Fruit fly (Drosophila melanogaster) whole organism, pupa: ENCODE measurements around the gene CG31948.

Experiments used
- CG10348 ChIP-seq: fragments of 200-800 bp; sonication (Bioruptor generic); IDR thresholded peaks from 2 replicates; pipeline ENCODE4 v1.3.6; 2022; ENCODE audit warnings: missing biosample characterization, missing genetic modification characterization
- CG12605 ChIP-seq: fragments of 200-800 bp; sonication (Bioruptor generic); IDR thresholded peaks from 2 replicates; pipeline ENCODE4 v1.3.6; 2022; ENCODE audit warnings: missing biosample characterization, missing genetic modification characterization
- CG13204 ChIP-seq: fragments of 200-800 bp; sonication (Bioruptor generic); optimal IDR thresholded peaks from 2 replicates; lab custom pipeline; 2018; ENCODE audit warnings: missing biosample characterization, mild to moderate bottlenecking, missing genetic modification characterization, moderate library complexity
- CG14655 ChIP-seq: fragments of 200-800 bp; sonication (Bioruptor generic); optimal IDR thresholded peaks from 3 replicates; lab custom pipeline; 2017; ENCODE audit warnings: mild to moderate bottlenecking, missing biosample characterization, missing genetic modification reagents, missing genetic modification characterization
- CG15710 ChIP-seq: fragments of 200-800 bp; sonication (Bioruptor generic); optimal IDR thresholded peaks from 2 replicates; lab custom pipeline; 2018; ENCODE audit warnings: missing biosample characterization, mild to moderate bottlenecking, missing genetic modification characterization, moderate library complexity
- CG17806 ChIP-seq: fragments of 200-800 bp; sonication (Bioruptor generic); optimal IDR thresholded peaks from 2 replicates; lab custom pipeline; 2018; ENCODE audit warnings: missing biosample characterization, mild to moderate bottlenecking, missing genetic modification characterization, moderate library complexity
- CG32121 ChIP-seq: fragments of 200-800 bp; sonication (Bioruptor generic); IDR thresholded peaks from 2 replicates; pipeline ENCODE4 v1.3.6; 2022; ENCODE audit warnings: missing biosample characterization, missing genetic modification characterization
- CG34367 ChIP-seq: fragments of 200-800 bp; sonication (Bioruptor generic); optimal IDR thresholded peaks from 2 replicates; lab custom pipeline; 2018; ENCODE audit warnings: missing biosample characterization, mild to moderate bottlenecking, missing genetic modification characterization
- CG4496 ChIP-seq: fragments of 200-800 bp; sonication (Bioruptor generic); IDR thresholded peaks from 3 replicates; pipeline ENCODE4 v1.3.6; 2022; ENCODE audit warnings: missing biosample characterization, missing genetic modification characterization
- CG8159 ChIP-seq: fragments of 200-800 bp; sonication (Bioruptor generic); optimal IDR thresholded peaks from 3 replicates; lab custom pipeline; 2018; ENCODE audit warnings: missing biosample characterization, mild to moderate bottlenecking, missing genetic modification characterization, moderate library complexity
- CG8301 ChIP-seq: fragments of 200-800 bp; sonication (Bioruptor generic); optimal IDR thresholded peaks from 2 replicates; lab custom pipeline; 2018; ENCODE audit warnings: missing biosample characterization, mild to moderate bottlenecking, missing genetic modification characterization
- CG9948 ChIP-seq: fragments of 200-800 bp; sonication (Bioruptor generic); optimal IDR thresholded peaks from 2 replicates; lab custom pipeline; 2018; ENCODE audit warnings: missing biosample characterization, mild to moderate bottlenecking, missing genetic modification characterization, moderate library complexity
- D1 ChIP-seq: fragments of 200-800 bp; sonication (Bioruptor generic); optimal IDR thresholded peaks from 2 replicates; lab custom pipeline; 2018; ENCODE audit warnings: missing biosample characterization, mild to moderate bottlenecking, missing genetic modification characterization, moderate library complexity
- EcR ChIP-seq: fragments of 200-800 bp; sonication (Bioruptor generic); optimal IDR thresholded peaks from 3 replicates; lab custom pipeline; 2019; ENCODE audit warnings: missing biosample characterization, missing genetic modification characterization, mild to moderate bottlenecking, moderate library complexity, missing genetic modification reagents
- Ets98B ChIP-seq: fragments of 200-800 bp; sonication (Bioruptor generic); IDR thresholded peaks from 2 replicates; pipeline ENCODE4 v1.3.6; 2022; ENCODE audit warnings: missing biosample characterization, missing genetic modification characterization
- Pif1A ChIP-seq: fragments of 200-800 bp; sonication (Bioruptor generic); optimal IDR thresholded peaks from 3 replicates; lab custom pipeline; 2016; ENCODE audit warnings: missing biosample characterization, missing genetic modification characterization
- Pif1B ChIP-seq: fragments of 200-800 bp; sonication (Bioruptor generic); optimal IDR thresholded peaks from 3 replicates; lab custom pipeline; 2016; ENCODE audit warnings: missing biosample characterization, missing genetic modification characterization
- Snoo ChIP-seq: fragments of 200-800 bp; sonication (Bioruptor generic); optimal IDR thresholded peaks from 3 replicates; lab custom pipeline; 2017; ENCODE audit warnings: missing biosample characterization, mild to moderate bottlenecking, missing genetic modification characterization, inconsistent platforms
- fd96Ca ChIP-seq: fragments of 200-800 bp; sonication (Bioruptor generic); IDR thresholded peaks from 3 replicates; pipeline ENCODE4 v1.3.6; 2022; ENCODE audit warnings: missing biosample characterization, missing genetic modification characterization
- gl ChIP-seq: fragments of 200-800 bp; sonication (Bioruptor generic); optimal IDR thresholded peaks from 2 replicates; lab custom pipeline; 2018; ENCODE audit warnings: missing biosample characterization, mild to moderate bottlenecking, missing genetic modification characterization
- rn ChIP-seq: fragments of 200-800 bp; sonication (Bioruptor generic); IDR thresholded peaks from 2 replicates; pipeline ENCODE4 v1.3.6; 2022; ENCODE audit warnings: missing biosample characterization, missing genetic modification characterization

Gene CG31948

DNA sequence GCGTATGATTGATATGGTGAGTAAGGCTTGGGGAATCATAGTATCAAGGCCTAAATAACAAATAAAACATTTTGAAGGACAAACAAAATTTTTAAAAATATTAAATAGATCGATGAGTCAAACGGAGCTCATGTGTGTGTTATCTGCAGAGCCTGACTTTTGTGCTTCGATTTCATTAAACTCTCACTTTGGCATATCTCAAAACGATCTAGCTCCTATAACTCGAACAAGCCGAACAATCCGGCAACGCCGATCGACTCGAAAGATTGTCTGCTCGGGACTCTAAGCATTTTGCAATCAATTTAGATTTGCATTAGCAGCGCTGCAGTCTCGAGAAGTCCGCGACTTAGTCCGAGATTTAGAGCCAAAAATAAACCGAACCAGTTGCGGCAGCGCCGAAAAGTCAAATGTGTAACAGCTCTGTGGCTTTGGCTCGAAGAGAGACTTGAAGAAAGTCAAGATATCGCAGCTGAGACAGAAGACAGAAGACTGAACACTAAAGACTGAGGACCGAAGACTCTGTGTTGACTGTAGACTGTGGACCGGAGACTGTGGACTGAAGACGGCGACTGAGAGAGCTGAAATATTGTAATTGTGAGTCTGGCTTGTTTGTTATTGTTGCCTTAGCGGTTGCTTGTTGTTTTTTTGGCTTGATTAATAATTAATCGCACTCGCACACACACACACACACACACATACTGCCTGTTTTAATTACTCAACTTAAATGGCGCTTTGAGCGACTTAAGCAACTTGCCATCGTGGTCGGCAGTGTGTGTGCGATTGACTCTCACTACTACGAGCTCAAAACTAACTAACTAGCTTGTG is 11.1 kb upstream of the CG31948 start:
- peak; percentile 46 for TF ChIP-seq CG8301 (tag; lab: Kevin White, UChicago)
- peak; percentile 41 for TF ChIP-seq CG14655 (GFP tag; lab: Kevin White, UChicago)
- no peak for TF ChIP-seq EcR (GFP tag; lab: Kevin White, UChicago)

dm6 chr2L:2426444-2427188 is 10.1 kb upstream of the CG31948 start:
- TF ChIP-seq CG9948 (tag; lab: Kevin White, UChicago) (peak; percentile 84), CG8301 (tag; lab: Kevin White, UChicago) (peak; percentile 93), Snoo (tag; lab: Kevin White, UChicago) (no peak), CG32121 (GFP tag; lab: Robert Waterston, UW) (peak; percentile 91), rn (GFP tag; lab: Robert Waterston, UW) (peak; percentile 75), EcR (GFP tag; lab: Kevin White, UChicago) (no peak), CG15710 (tag; lab: Kevin White, UChicago) (peak; percentile 78), CG4496 (GFP tag; lab: Robert Waterston, UW) (peak; percentile 95), CG13204 (GFP tag; lab: Kevin White, UChicago) (peak; percentile 17), CG17806 (tag; lab: Kevin White, UChicago) (peak; percentile 88), CG8159 (peak; percentile 79), Pif1B (GFP tag; lab: Kevin White, UChicago) (peak; percentile 73), Pif1A (GFP tag; lab: Kevin White, UChicago) (peak; percentile 87), D1 (tag; lab: Kevin White, UChicago) (peak; percentile 50), CG14655 (GFP tag; lab: Kevin White, UChicago) (peak; percentile 94), fd96Ca (GFP tag; lab: Robert Waterston, UW) (peak; percentile 93), CG10348 (GFP tag; lab: Robert Waterston, UW) (peak; percentile 68), CG12605 (peak; percentile 86), Ets98B (GFP tag; lab: Robert Waterston, UW) (peak; percentile 94), CG34367 (tag; lab: Kevin White, UChicago) (peak; percentile 82), gl (tag; lab: Kevin White, UChicago) (peak; percentile 61)

dm6 chr2L:2425652-2426192 is 9.2 kb upstream of the CG31948 start:
- TF ChIP-seq D1 (tag; lab: Kevin White, UChicago): no peak
- TF ChIP-seq Pif1B (GFP tag; lab: Kevin White, UChicago): no peak
- no peak for TF ChIP-seq CG34367 (tag; lab: Kevin White, UChicago)
- no peak for TF ChIP-seq Pif1A (GFP tag; lab: Kevin White, UChicago)
- TF ChIP-seq EcR (GFP tag; lab: Kevin White, UChicago): peak; percentile 66
- TF ChIP-seq CG13204 (GFP tag; lab: Kevin White, UChicago): peak; percentile 61
- TF ChIP-seq CG8301 (tag; lab: Kevin White, UChicago): no peak

DNA sequence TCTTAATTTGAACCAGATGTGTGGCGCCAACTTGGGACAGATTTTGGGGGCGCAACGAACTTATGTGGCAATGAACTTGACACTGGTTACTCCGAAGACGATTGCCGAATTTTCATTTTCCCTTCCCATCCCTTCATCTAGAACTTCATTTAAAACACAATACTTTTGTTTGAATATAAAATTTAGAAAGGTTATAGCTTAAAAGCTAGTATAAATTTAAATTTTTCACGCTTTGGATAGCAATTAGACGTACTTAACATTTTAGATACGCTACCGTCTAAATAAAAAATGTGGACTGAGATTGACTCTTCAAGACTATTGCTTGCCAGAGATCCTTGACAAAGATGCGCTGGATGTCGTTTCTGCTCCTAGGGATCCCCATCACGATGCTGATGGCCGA is 8.0 kb upstream of the CG31948 start, which contains the start of gene CG44139:
TSS of gene CG44139 (plus strand) at position 301 of the 400 bp plus-strand sequence.
- TF ChIP-seq CG17806 (tag; lab: Kevin White, UChicago) (no peak), CG12605 (no peak), CG9948 (tag; lab: Kevin White, UChicago) (no peak), Pif1A (GFP tag; lab: Kevin White, UChicago) (no peak), CG4496 (GFP tag; lab: Robert Waterston, UW) (no peak), rn (GFP tag; lab: Robert Waterston, UW) (no peak)

dm6 chr2L:2420490-2420889 is 4.0 kb upstream of the CG31948 start, which contains the start of gene CG9886:
Gene CG9886, plus strand, starts transcription at chr2L:2420830.
- TF ChIP-seq Ets98B (GFP tag; lab: Robert Waterston, UW) (peak; percentile 56; the same call in 1 of the 2 replicates), CG15710 (tag; lab: Kevin White, UChicago) (no peak), CG9948 (tag; lab: Kevin White, UChicago) (peak; percentile 50), CG17806 (tag; lab: Kevin White, UChicago) (no peak), CG8159 (peak; percentile 57), CG14655 (GFP tag; lab: Kevin White, UChicago) (peak; percentile 37), CG10348 (GFP tag; lab: Robert Waterston, UW) (no peak), Pif1B (GFP tag; lab: Kevin White, UChicago) (peak; percentile 43), gl (tag; lab: Kevin White, UChicago) (no peak), CG12605 (no peak), CG32121 (GFP tag; lab: Robert Waterston, UW) (peak; percentile 32; the same call in 1 of the 2 replicates), Pif1A (GFP tag; lab: Kevin White, UChicago) (no peak), CG34367 (tag; lab: Kevin White, UChicago) (peak; percentile 32), CG13204 (GFP tag; lab: Kevin White, UChicago) (no peak), Snoo (tag; lab: Kevin White, UChicago) (no peak), EcR (GFP tag; lab: Kevin White, UChicago) (no peak), CG8301 (tag; lab: Kevin White, UChicago) (peak; percentile 50), CG4496 (GFP tag; lab: Robert Waterston, UW) (peak; percentile 62; the same call in 2 of the 3 replicates), fd96Ca (GFP tag; lab: Robert Waterston, UW) (no peak), rn (GFP tag; lab: Robert Waterston, UW) (no peak), D1 (tag; lab: Kevin White, UChicago) (no peak)
